Worm (Caenorhabditis elegans): ENCODE measurements around the gene Y48C3A.14.

Y48C3A.14 gene

ce11 chrII:13447668-13448067 is 58.1 kb downstream of the Y48C3A.14 start:
- TF ChIP-seq vab-15 (tag; optimal IDR thresholded peaks at IDR 0.05): no peak
- no peak for TF ChIP-seq nhr-84 (tag; optimal IDR thresholded peaks at IDR 0.05)
- peak; percentile 38 for TF ChIP-seq aha-1 (tag; optimal IDR thresholded peaks at IDR 0.05)
- peak; percentile 99 for TF ChIP-seq lin-14 (GFP tag; optimal IDR thresholded peaks at IDR 0.05)
- peak; percentile 81 for TF ChIP-seq fos-1 (tag; optimal IDR thresholded peaks at IDR 0.05)
- peak; percentile 64 for TF ChIP-seq nhr-90 (tag; optimal IDR thresholded peaks at IDR 0.05; ENCODE audit: poor library complexity)
- TF ChIP-seq unc-62 (GFP tag; optimal IDR thresholded peaks at IDR 0.05): peak; percentile 31
- peak; percentile 91 for TF ChIP-seq nhr-20 (tag; optimal IDR thresholded peaks at IDR 0.05)
- TF ChIP-seq nhr-77 (tag; optimal IDR thresholded peaks at IDR 0.05): peak; percentile 74
- no peak for TF ChIP-seq rnt-1 (tag; optimal IDR thresholded peaks at IDR 0.05)
- TF ChIP-seq ceh-82 (tag; optimal IDR thresholded peaks at IDR 0.05): peak; percentile 33 to 90 (median 62)
- TF ChIP-seq lin-39 (tag; optimal IDR thresholded peaks at IDR 0.05): peak; percentile 15
- TF ChIP-seq nhr-11 (tag; optimal IDR thresholded peaks at IDR 0.05): peak; percentile 76
- TF ChIP-seq nhr-19 (GFP tag; conservative IDR thresholded peaks at IDR 0.05): peak; percentile 86
- TF ChIP-seq hlh-4 (tag; optimal IDR thresholded peaks at IDR 0.05): no peak
- peak; percentile 88 for TF ChIP-seq nhr-47 (tag; optimal IDR thresholded peaks at IDR 0.05)
- TF ChIP-seq hlh-17 (GFP tag; optimal IDR thresholded peaks at IDR 0.05; ENCODE audit: borderline replicate concordance): no peak
- TF ChIP-seq pag-3 (tag; optimal IDR thresholded peaks at IDR 0.05; ENCODE audit: borderline replicate concordance, insufficient read depth): no peak
- no peak for TF ChIP-seq ceh-8 (GFP tag; optimal IDR thresholded peaks at IDR 0.05)
- peak; percentile 97 for TF ChIP-seq fkh-8 (tag; optimal IDR thresholded peaks at IDR 0.05)
- TF ChIP-seq dpl-1 (GFP tag; optimal IDR thresholded peaks at IDR 0.05): peak; percentile 77 to 83 (median 79)
- TF ChIP-seq sup-37 (GFP tag; optimal IDR thresholded peaks at IDR 0.05): no peak
- peak; percentile 49 for TF ChIP-seq isw-1 (GFP tag; IDR thresholded peaks at IDR 0.05)
- TF ChIP-seq dsc-1 (tag; optimal IDR thresholded peaks at IDR 0.05): peak; percentile 72
- TF ChIP-seq egl-27 (tag; optimal IDR thresholded peaks at IDR 0.05): no peak
- no peak for TF ChIP-seq ztf-11 (tag; optimal IDR thresholded peaks at IDR 0.05)
- TF ChIP-seq hpl-2 (GFP tag; optimal IDR thresholded peaks at IDR 0.05): peak; percentile 39
- no peak for TF ChIP-seq nhr-76 (tag; optimal IDR thresholded peaks at IDR 0.05)
- no peak for TF ChIP-seq nhr-28 (tag; optimal IDR thresholded peaks at IDR 0.05)
- TF ChIP-seq aly-2 (tag; optimal IDR thresholded peaks at IDR 0.05): no peak
- TF ChIP-seq pqm-1 (tag; optimal IDR thresholded peaks at IDR 0.05): no peak
- TF ChIP-seq nhr-71 (tag; optimal IDR thresholded peaks at IDR 0.05): peak; percentile 95
- no peak for TF ChIP-seq sptf-1 (tag; optimal IDR thresholded peaks at IDR 0.05)
- no peak for TF ChIP-seq ceh-90 (tag; optimal IDR thresholded peaks at IDR 0.05)
- peak; percentile 66 for TF ChIP-seq sox-4 (tag; optimal IDR thresholded peaks at IDR 0.05)
- peak in 2 of 6 experiments; percentile 67 to 80 for TF ChIP-seq elt-3 (tag; optimal IDR thresholded peaks at IDR 0.05)
- TF ChIP-seq lin-13 (GFP tag; optimal IDR thresholded peaks at IDR 0.05): peak; percentile 92
- no peak for TF ChIP-seq zag-1 (tag; optimal IDR thresholded peaks at IDR 0.05)
- no peak for TF ChIP-seq efl-3 (GFP tag; optimal IDR thresholded peaks at IDR 0.05)
- TF ChIP-seq nhr-12 (tag; optimal IDR thresholded peaks at IDR 0.05): no peak
- TF ChIP-seq jun-1 (tag; optimal IDR thresholded peaks at IDR 0.05): peak; percentile 59
- TF ChIP-seq mdl-1 (tag; optimal IDR thresholded peaks at IDR 0.05): peak in 1 of 2 experiments; percentile 92
- peak; percentile 91 for TF ChIP-seq lin-15B (tag; optimal IDR thresholded peaks at IDR 0.05)
- TF ChIP-seq grh-1 (GFP tag; IDR thresholded peaks at IDR 0.05): peak; percentile 42; the same call in 1 of the 2 replicates
- TF ChIP-seq xbp-1 (tag; optimal IDR thresholded peaks at IDR 0.05): peak; percentile 78
- TF ChIP-seq fkh-10 (GFP tag; optimal IDR thresholded peaks at IDR 0.05): peak; percentile 77
- TF ChIP-seq Y116A8C.19 (tag; optimal IDR thresholded peaks at IDR 0.05; ENCODE audit: borderline replicate concordance): no peak
- TF ChIP-seq unc-86 (tag; optimal IDR thresholded peaks at IDR 0.05): peak; percentile 83
- no peak for TF ChIP-seq ceh-63 (GFP tag; optimal IDR thresholded peaks at IDR 0.05)
- peak; percentile 86 for TF ChIP-seq nhr-85 (tag)
- no peak for TF ChIP-seq ets-5 (GFP tag; IDR thresholded peaks at IDR 0.05)
- no peak for TF ChIP-seq tlp-1 (tag; optimal IDR thresholded peaks at IDR 0.05)
- TF ChIP-seq lsy-2 (tag; optimal IDR thresholded peaks at IDR 0.05): peak; percentile 83 to 93

Measured in whole organism, L1 larva.